Fruit fly (Drosophila melanogaster) whole organism, embryonic: Measurements from ENCODE around the gene CG43658.

ENCODE experiments used
- CG3847 ChIP-seq: fragments of 200-800 bp; sonication (Bioruptor generic); IDR thresholded peaks from 2 replicates; pipeline ENCODE4 v1.3.6; 2022; ENCODE audit warnings: missing biosample characterization, missing genetic modification characterization
- Sox102F ChIP-seq: fragments of 200-800 bp; sonication (Bioruptor generic); optimal IDR thresholded peaks from 2 replicates; lab custom pipeline; 2018; ENCODE audit warnings: missing biosample characterization, mild to moderate bottlenecking, missing genetic modification characterization, moderate library complexity

DNA sequence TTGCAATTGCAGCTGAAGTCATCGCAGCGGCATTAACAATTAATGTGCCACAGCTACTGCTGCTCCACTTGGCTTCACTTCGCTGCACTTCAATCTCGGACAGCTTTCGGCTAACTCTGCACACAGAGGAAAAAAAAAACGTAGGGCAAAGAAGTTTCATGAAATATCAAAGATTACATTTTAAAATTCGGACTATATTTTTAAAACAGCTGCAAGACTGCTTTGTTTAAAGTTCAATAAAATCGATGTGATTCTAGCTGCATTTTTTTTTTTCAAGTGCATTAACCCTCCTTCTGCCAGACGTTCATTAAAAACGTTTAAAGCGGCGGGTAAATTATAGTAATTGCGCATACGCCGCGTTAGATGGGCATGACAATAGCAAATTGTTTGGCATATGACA is 16.6 kb downstream of the CG43658 start:
- TF ChIP-seq CG3847 (GFP tag; lab: Robert Waterston, UW) = no peak
- TF ChIP-seq Sox102F (GFP tag; lab: Kevin White, UChicago) = no peak
